Fruit fly (Drosophila melanogaster) whole organism, prepupa: ENCODE results near the gene bor.

Experiments
- CG10631 ChIP-seq: fragments of 200-800 bp; sonication (Bioruptor generic); optimal IDR thresholded peaks from 2 replicates; lab custom pipeline; 2016; ENCODE audit warnings: missing biosample characterization, missing genetic modification characterization
- CG10669 ChIP-seq: fragments of 200-800 bp; sonication (Bioruptor generic); optimal IDR thresholded peaks from 3 replicates; lab custom pipeline; 2018; ENCODE audit warnings: missing biosample characterization, mild to moderate bottlenecking, missing genetic modification characterization, moderate library complexity
- CG11294 ChIP-seq: fragments of 200-800 bp; sonication (Bioruptor generic); IDR thresholded peaks from 2 replicates; pipeline ENCODE4 v1.3.6; 2022; ENCODE audit warnings: missing biosample characterization, missing genetic modification characterization
- CG11902 ChIP-seq: fragments of 200-800 bp; sonication (Bioruptor generic); optimal IDR thresholded peaks from 3 replicates; lab custom pipeline; 2016; ENCODE audit warnings: missing biosample characterization, missing genetic modification characterization
- CG15336 ChIP-seq: fragments of 200-800 bp; sonication (Bioruptor generic); IDR thresholded peaks from 2 replicates; pipeline ENCODE4 v1.3.6; 2022; ENCODE audit warnings: missing biosample characterization, missing genetic modification characterization
- CG1621 ChIP-seq: fragments of 200-800 bp; sonication (Bioruptor generic); optimal IDR thresholded peaks from 3 replicates; lab custom pipeline; 2018; ENCODE audit warnings: missing biosample characterization, mild to moderate bottlenecking, missing genetic modification characterization
- CG3032 ChIP-seq: fragments of 200-800 bp; optimal IDR thresholded peaks from 2 replicates; lab custom pipeline; 2019; ENCODE audit warnings: missing biosample characterization, mild to moderate bottlenecking, missing genetic modification characterization, moderate library complexity
- CG32006 ChIP-seq: fragments of 200-800 bp; sonication (Bioruptor generic); optimal IDR thresholded peaks from 3 replicates; lab custom pipeline; 2017; ENCODE audit warnings: missing biosample characterization, mild to moderate bottlenecking, missing genetic modification characterization
- CG34406 ChIP-seq: fragments of 200-800 bp; sonication (Bioruptor generic); optimal IDR thresholded peaks from 3 replicates; lab custom pipeline; 2016; ENCODE audit warnings: missing biosample characterization, missing genetic modification characterization
- CG3919 ChIP-seq: fragments of 200-800 bp; sonication (Bioruptor generic); optimal IDR thresholded peaks from 3 replicates; lab custom pipeline; 2016; ENCODE audit warnings: missing biosample characterization, missing genetic modification characterization
- CG6163 ChIP-seq: fragments of 200-800 bp; sonication (Bioruptor generic); IDR thresholded peaks from 3 replicates; pipeline ENCODE4 v1.3.6; 2022; ENCODE audit warnings: missing biosample characterization, missing genetic modification characterization
- CG6792 ChIP-seq: fragments of 200-800 bp; sonication (Bioruptor generic); optimal IDR thresholded peaks from 3 replicates; lab custom pipeline; 2016; ENCODE audit warnings: missing biosample characterization, missing genetic modification characterization
- CG7368 ChIP-seq: fragments of 200-800 bp; sonication (Bioruptor generic); optimal IDR thresholded peaks from 3 replicates; lab custom pipeline; 2016; ENCODE audit warnings: missing biosample characterization, missing genetic modification characterization
- CG8319 ChIP-seq: fragments of 200-800 bp; sonication (Bioruptor generic); optimal IDR thresholded peaks from 3 replicates; lab custom pipeline; 2016; ENCODE audit warnings: missing biosample characterization, missing genetic modification characterization
- CG8632 ChIP-seq: fragments of 200-800 bp; sonication (Bioruptor generic); optimal IDR thresholded peaks from 3 replicates; lab custom pipeline; 2016; ENCODE audit warnings: missing biosample characterization, missing genetic modification characterization
- CG9139 ChIP-seq: fragments of 200-800 bp; sonication (Bioruptor generic); optimal IDR thresholded peaks from 3 replicates; lab custom pipeline; 2017; ENCODE audit warnings: missing biosample characterization, mild to moderate bottlenecking, missing genetic modification characterization
- Eip78C ChIP-seq: fragments of 200-800 bp; sonication (Bioruptor generic); peaks from one replicate; lab custom pipeline; 2016; ENCODE audit warnings: missing biosample characterization, missing genetic modification characterization
- Eip93F ChIP-seq: fragments of 200-800 bp; sonication (Bioruptor generic); optimal IDR thresholded peaks from 2 replicates; lab custom pipeline; 2016; ENCODE audit warnings: missing biosample characterization, mild to moderate bottlenecking, missing genetic modification characterization
- Ets21C ChIP-seq: fragments of 200-800 bp; sonication (Bioruptor generic); optimal IDR thresholded peaks from 3 replicates; lab custom pipeline; 2016; ENCODE audit warnings: missing biosample characterization, missing genetic modification characterization
- Ets96B ChIP-seq: fragments of 200-800 bp; optimal IDR thresholded peaks from 2 replicates; lab custom pipeline; 2019; ENCODE audit warnings: missing biosample characterization, mild to moderate bottlenecking, missing genetic modification characterization, moderate library complexity
- Hr38 ChIP-seq: sonication (Bioruptor generic); optimal IDR thresholded peaks from 2 replicates; lab custom pipeline; 2016; ENCODE audit warnings: missing biosample characterization, missing genetic modification characterization
- Hr39 ChIP-seq: fragments of 200-800 bp; sonication (Bioruptor generic); optimal IDR thresholded peaks from 2 replicates; lab custom pipeline; 2016; ENCODE audit warnings: missing biosample characterization, missing genetic modification characterization
- Hr4 ChIP-seq: fragments of 200-800 bp; sonication (Bioruptor generic); optimal IDR thresholded peaks from 3 replicates; lab custom pipeline; 2016; ENCODE audit warnings: missing biosample characterization, missing genetic modification characterization
- Lpt ChIP-seq: fragments of 200-800 bp; sonication (Bioruptor generic); optimal IDR thresholded peaks from 3 replicates; lab custom pipeline; 2016; ENCODE audit warnings: missing biosample characterization, missing genetic modification characterization
- Smox ChIP-seq: fragments of 200-800 bp; sonication (Bioruptor generic); optimal IDR thresholded peaks from 3 replicates; lab custom pipeline; 2016; ENCODE audit warnings: missing biosample characterization, missing genetic modification characterization
- Sox14 ChIP-seq: fragments of 200-800 bp; sonication (Bioruptor generic); optimal IDR thresholded peaks from 3 replicates; lab custom pipeline; 2016; ENCODE audit warnings: missing biosample characterization, missing genetic modification characterization
- Sox15 ChIP-seq: fragments of 200-800 bp; sonication (Bioruptor generic); optimal IDR thresholded peaks from 3 replicates; lab custom pipeline; 2016; ENCODE audit warnings: missing biosample characterization, missing genetic modification characterization
- acj6 ChIP-seq: fragments of 200-800 bp; sonication (Bioruptor generic); optimal IDR thresholded peaks from 3 replicates; lab custom pipeline; 2016; ENCODE audit warnings: missing biosample characterization, missing genetic modification characterization
- cyc ChIP-seq: fragments of 200-800 bp; sonication (Bioruptor generic); optimal IDR thresholded peaks from 3 replicates; lab custom pipeline; 2016; ENCODE audit warnings: missing biosample characterization, missing genetic modification characterization
- dsx ChIP-seq: fragments of 200-800 bp; optimal IDR thresholded peaks from 3 replicates; lab custom pipeline; 2019; ENCODE audit warnings: missing biosample characterization, mild to moderate bottlenecking, missing genetic modification characterization, moderate library complexity; ENCODE audit not compliant: poor library complexity, severe bottlenecking
- eg ChIP-seq: fragments of 200-800 bp; sonication (Bioruptor generic); IDR thresholded peaks from 3 replicates; pipeline ENCODE4 v1.3.6; 2022; ENCODE audit warnings: missing biosample characterization, missing genetic modification characterization
- fd59A ChIP-seq: fragments of 200-800 bp; sonication (Bioruptor generic); optimal IDR thresholded peaks from 2 replicates; lab custom pipeline; 2017; ENCODE audit warnings: missing biosample characterization, mild to moderate bottlenecking, missing genetic modification characterization, missing genetic modification reagents
- fkh ChIP-seq: fragments of 200-800 bp; sonication (Bioruptor generic); optimal IDR thresholded peaks from 3 replicates; lab custom pipeline; 2017; ENCODE audit warnings: missing biosample characterization, mild to moderate bottlenecking, missing genetic modification characterization, moderate library complexity
- net ChIP-seq: fragments of 200-800 bp; sonication (Bioruptor generic); optimal IDR thresholded peaks from 3 replicates; lab custom pipeline; 2016; ENCODE audit warnings: missing biosample characterization, missing genetic modification characterization
- ss ChIP-seq, 2 experiments: fragments of 200-800 bp; sonication (Bioruptor generic); optimal IDR thresholded peaks; 2 replicates in 1 of 2; 3 replicates in 1 of 2; lab custom pipeline; 2017 to 2018; ENCODE audit warnings: mild to moderate bottlenecking in 2 of 2, missing biosample characterization in 2 of 2, missing genetic modification characterization in 2 of 2, moderate library complexity in 1 of 2
- topi ChIP-seq: fragments of 200-800 bp; sonication (Bioruptor generic); optimal IDR thresholded peaks from 3 replicates; lab custom pipeline; 2016; ENCODE audit warnings: missing biosample characterization, missing genetic modification characterization
- vri ChIP-seq: fragments of 200-800 bp; sonication (Bioruptor generic); optimal IDR thresholded peaks from 3 replicates; lab custom pipeline; 2016; ENCODE audit warnings: missing biosample characterization, mild to moderate bottlenecking, missing genetic modification characterization

Gene bor

DNA sequence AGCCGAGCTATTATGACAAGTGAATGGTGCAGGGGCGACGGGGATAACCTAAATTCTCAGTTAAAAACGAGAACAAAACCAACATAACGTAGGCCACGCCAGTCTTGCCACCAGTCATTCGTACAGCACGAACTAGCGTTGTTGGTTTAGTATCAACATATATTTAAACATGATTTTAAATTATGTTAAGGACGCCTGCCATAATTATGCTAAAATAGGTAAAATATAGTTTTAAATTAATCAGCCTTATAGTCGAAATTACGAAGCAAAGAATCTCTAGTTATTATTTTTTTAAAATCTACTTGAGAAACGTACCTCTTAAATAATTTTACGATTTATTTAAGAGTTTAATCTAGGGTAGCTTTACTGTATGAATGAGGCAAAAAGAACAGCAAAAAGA, 13.1 kb upstream of the bor start (continued):
- no peak for TF ChIP-seq CG9139
- no peak for TF ChIP-seq fd59A (GFP tag; lab: Kevin White, UChicago)
- no peak for TF ChIP-seq CG11294 (GFP tag; lab: Robert Waterston, UW)
- TF ChIP-seq Hr4 (GFP tag; lab: Kevin White, UChicago): peak; percentile 34
- TF ChIP-seq, all 60 proteins: peak for 5

DNA sequence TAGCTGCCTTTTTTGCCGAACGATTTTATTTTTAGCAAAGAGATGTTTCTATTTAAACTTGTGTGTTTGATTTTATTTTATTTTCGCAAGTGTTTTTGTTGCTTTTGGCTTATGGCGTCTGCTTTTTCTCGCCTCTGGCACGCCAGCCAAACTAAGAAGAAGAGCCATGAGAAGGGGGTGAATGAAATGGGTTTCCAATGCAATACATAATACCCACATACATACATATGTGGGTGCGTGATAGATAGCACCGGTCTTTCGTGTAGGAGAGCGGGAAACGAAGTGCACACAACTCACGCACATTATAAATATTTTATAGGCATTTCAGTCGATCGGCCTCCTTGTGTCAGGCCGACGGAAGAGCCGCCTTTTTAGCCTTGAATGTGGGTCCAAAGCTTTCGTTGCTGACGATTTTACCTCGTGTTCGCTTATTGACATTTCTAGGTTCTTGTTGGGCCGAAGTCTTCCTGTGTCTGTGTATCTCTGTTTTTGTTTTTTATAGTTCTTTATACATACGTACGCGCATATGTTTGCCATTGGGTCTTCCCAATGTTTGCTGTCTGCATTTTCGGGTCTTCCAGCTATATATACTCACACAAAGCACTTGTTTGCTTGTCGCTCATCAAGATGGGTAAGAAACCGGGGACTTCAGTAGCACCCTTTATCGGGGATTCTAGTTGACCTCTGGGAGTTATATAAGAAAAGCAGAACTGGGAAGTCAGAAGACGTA, 12.1 kb upstream of the bor start:
- no peak for TF ChIP-seq CG10669
- peak; percentile 15; the same call in 1 of the 2 replicates for TF ChIP-seq CG15336
- TF ChIP-seq eg (GFP tag; lab: Robert Waterston, UW): 0 out of 3 replicates have a peak, but pooled peaks have one; percentile 4
- TF ChIP-seq fkh: peak; percentile 92
- peak; percentile 28 for TF ChIP-seq Eip78C (GFP tag; lab: Kevin White, UChicago)
- no peak for TF ChIP-seq Ets96B (tag; lab: Kevin White, UChicago)

dm6 chr3R:16275329-16275728, 11.4 kb upstream of the bor start:
- TF ChIP-seq Smox (no peak), CG8319 (GFP tag; lab: Kevin White, UChicago) (no peak), CG10631 (no peak), vri (GFP tag; lab: Kevin White, UChicago) (no peak)

dm6 chr3R:16274534-16274933, 10.6 kb upstream of the bor start:
- TF ChIP-seq cyc (GFP tag; lab: Kevin White, UChicago): no peak
- TF ChIP-seq Smox: no peak
- no peak for TF ChIP-seq topi (GFP tag; lab: Kevin White, UChicago)
- no peak for TF ChIP-seq Hr39 (GFP tag; lab: Kevin White, UChicago)
- TF ChIP-seq Lpt: no peak
- no peak for TF ChIP-seq CG8632 (GFP tag; lab: Kevin White, UChicago)
- TF ChIP-seq Eip93F: no peak
- peak; percentile 61; the same call in 1 of the 3 replicates for TF ChIP-seq CG6163 (GFP tag; lab: Robert Waterston, UW)
- TF ChIP-seq CG6792 (GFP tag; lab: Kevin White, UChicago): no peak
- TF ChIP-seq dsx (GFP tag; lab: Kevin White, UChicago): peak; percentile 5
- peak in 1 of 2 experiments; percentile 62 for TF ChIP-seq ss (GFP tag; optimal IDR thresholded peaks at IDR 0.05; lab: Kevin White, UChicago)
- no peak for TF ChIP-seq CG15336
- no peak for TF ChIP-seq CG3032 (tag; lab: Kevin White, UChicago)
- no peak for TF ChIP-seq Hr4 (GFP tag; lab: Kevin White, UChicago)
- no peak for TF ChIP-seq CG1621
- no peak for TF ChIP-seq Ets96B (tag; lab: Kevin White, UChicago)
- TF ChIP-seq net (GFP tag; lab: Kevin White, UChicago): no peak
- TF ChIP-seq fkh: peak; percentile 36
- TF ChIP-seq CG32006 (GFP tag; lab: Kevin White, UChicago): no peak
- TF ChIP-seq Hr38 (GFP tag; lab: Kevin White, UChicago): no peak
- TF ChIP-seq CG34406 (GFP tag; lab: Kevin White, UChicago): no peak
- no peak for TF ChIP-seq CG7368 (GFP tag; lab: Kevin White, UChicago)
- no peak for TF ChIP-seq Ets21C

DNA sequence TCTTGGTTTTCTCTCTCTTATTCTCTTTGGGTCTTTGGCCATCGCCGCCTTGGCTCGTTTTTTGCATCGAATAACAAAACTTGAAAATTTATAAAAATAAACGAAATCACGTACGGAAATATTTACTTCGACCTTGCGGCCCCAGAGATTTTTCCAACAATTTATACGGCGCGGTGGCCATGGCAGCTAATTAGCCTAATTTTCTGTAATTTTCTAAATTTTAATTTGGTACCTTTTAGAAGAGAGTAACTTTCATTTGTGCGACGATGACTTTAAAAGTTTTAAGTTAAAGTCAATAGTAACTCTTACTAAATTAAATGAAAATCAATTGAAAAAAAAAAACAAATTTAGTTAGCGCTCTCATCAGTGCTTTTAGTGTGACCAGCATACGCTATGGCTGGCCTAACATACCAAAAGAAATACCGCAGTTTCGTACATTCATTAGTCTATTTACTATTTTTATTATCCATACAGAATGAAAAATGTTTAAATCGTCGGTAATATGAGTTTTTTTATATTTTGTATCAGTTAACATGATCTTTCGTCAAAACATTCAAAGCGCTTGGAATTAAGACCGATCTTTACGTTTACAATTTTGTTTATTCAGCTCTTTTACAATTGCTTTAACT, 9.7 kb upstream of the bor start:
- TF ChIP-seq Hr4 (GFP tag; lab: Kevin White, UChicago): no peak
- no peak for TF ChIP-seq fd59A (GFP tag; lab: Kevin White, UChicago)
- TF ChIP-seq CG34406 (GFP tag; lab: Kevin White, UChicago): no peak
- no peak for TF ChIP-seq CG9139
- TF ChIP-seq acj6: no peak
- TF ChIP-seq cyc (GFP tag; lab: Kevin White, UChicago): no peak
- TF ChIP-seq Sox14 (GFP tag; lab: Kevin White, UChicago): peak; percentile 11
- no peak for TF ChIP-seq CG3919 (GFP tag; lab: Kevin White, UChicago)
- peak; percentile 24; the same call in 1 of the 3 replicates for TF ChIP-seq CG6163 (GFP tag; lab: Robert Waterston, UW)
- TF ChIP-seq Eip78C (GFP tag; lab: Kevin White, UChicago): peak; percentile 76
- no peak for TF ChIP-seq CG11902 (GFP tag; lab: Kevin White, UChicago)
- TF ChIP-seq CG1621: no peak
- no peak for TF ChIP-seq Sox15 (GFP tag; lab: Kevin White, UChicago)
- no peak for TF ChIP-seq Ets96B (tag; lab: Kevin White, UChicago)
